Fruit fly (Drosophila melanogaster) whole organism, pupa: ENCODE measurements around the gene CG17242.

Experiments
- CG10348 ChIP-seq: fragments of 200-800 bp; sonication (Bioruptor generic); IDR thresholded peaks from 2 replicates; pipeline ENCODE4 v1.3.6; 2022; ENCODE audit warnings: missing biosample characterization, missing genetic modification characterization
- CG12605 ChIP-seq: fragments of 200-800 bp; sonication (Bioruptor generic); IDR thresholded peaks from 2 replicates; pipeline ENCODE4 v1.3.6; 2022; ENCODE audit warnings: missing biosample characterization, missing genetic modification characterization
- CG13204 ChIP-seq: fragments of 200-800 bp; sonication (Bioruptor generic); optimal IDR thresholded peaks from 2 replicates; lab custom pipeline; 2018; ENCODE audit warnings: missing biosample characterization, mild to moderate bottlenecking, missing genetic modification characterization, moderate library complexity
- CG14655 ChIP-seq: fragments of 200-800 bp; sonication (Bioruptor generic); optimal IDR thresholded peaks from 3 replicates; lab custom pipeline; 2017; ENCODE audit warnings: mild to moderate bottlenecking, missing biosample characterization, missing genetic modification reagents, missing genetic modification characterization
- CG15710 ChIP-seq: fragments of 200-800 bp; sonication (Bioruptor generic); optimal IDR thresholded peaks from 2 replicates; lab custom pipeline; 2018; ENCODE audit warnings: missing biosample characterization, mild to moderate bottlenecking, missing genetic modification characterization, moderate library complexity
- CG17806 ChIP-seq: fragments of 200-800 bp; sonication (Bioruptor generic); optimal IDR thresholded peaks from 2 replicates; lab custom pipeline; 2018; ENCODE audit warnings: missing biosample characterization, mild to moderate bottlenecking, missing genetic modification characterization, moderate library complexity
- CG32121 ChIP-seq: fragments of 200-800 bp; sonication (Bioruptor generic); IDR thresholded peaks from 2 replicates; pipeline ENCODE4 v1.3.6; 2022; ENCODE audit warnings: missing biosample characterization, missing genetic modification characterization
- CG34367 ChIP-seq: fragments of 200-800 bp; sonication (Bioruptor generic); optimal IDR thresholded peaks from 2 replicates; lab custom pipeline; 2018; ENCODE audit warnings: missing biosample characterization, mild to moderate bottlenecking, missing genetic modification characterization
- CG4496 ChIP-seq: fragments of 200-800 bp; sonication (Bioruptor generic); IDR thresholded peaks from 3 replicates; pipeline ENCODE4 v1.3.6; 2022; ENCODE audit warnings: missing biosample characterization, missing genetic modification characterization
- CG8159 ChIP-seq: fragments of 200-800 bp; sonication (Bioruptor generic); optimal IDR thresholded peaks from 3 replicates; lab custom pipeline; 2018; ENCODE audit warnings: missing biosample characterization, mild to moderate bottlenecking, missing genetic modification characterization, moderate library complexity
- CG8301 ChIP-seq: fragments of 200-800 bp; sonication (Bioruptor generic); optimal IDR thresholded peaks from 2 replicates; lab custom pipeline; 2018; ENCODE audit warnings: missing biosample characterization, mild to moderate bottlenecking, missing genetic modification characterization
- CG9948 ChIP-seq: fragments of 200-800 bp; sonication (Bioruptor generic); optimal IDR thresholded peaks from 2 replicates; lab custom pipeline; 2018; ENCODE audit warnings: missing biosample characterization, mild to moderate bottlenecking, missing genetic modification characterization, moderate library complexity
- D1 ChIP-seq: fragments of 200-800 bp; sonication (Bioruptor generic); optimal IDR thresholded peaks from 2 replicates; lab custom pipeline; 2018; ENCODE audit warnings: missing biosample characterization, mild to moderate bottlenecking, missing genetic modification characterization, moderate library complexity
- EcR ChIP-seq: fragments of 200-800 bp; sonication (Bioruptor generic); optimal IDR thresholded peaks from 3 replicates; lab custom pipeline; 2019; ENCODE audit warnings: missing biosample characterization, missing genetic modification characterization, mild to moderate bottlenecking, moderate library complexity, missing genetic modification reagents
- Ets98B ChIP-seq: fragments of 200-800 bp; sonication (Bioruptor generic); IDR thresholded peaks from 2 replicates; pipeline ENCODE4 v1.3.6; 2022; ENCODE audit warnings: missing biosample characterization, missing genetic modification characterization
- Pif1A ChIP-seq: fragments of 200-800 bp; sonication (Bioruptor generic); optimal IDR thresholded peaks from 3 replicates; lab custom pipeline; 2016; ENCODE audit warnings: missing biosample characterization, missing genetic modification characterization
- Pif1B ChIP-seq: fragments of 200-800 bp; sonication (Bioruptor generic); optimal IDR thresholded peaks from 3 replicates; lab custom pipeline; 2016; ENCODE audit warnings: missing biosample characterization, missing genetic modification characterization
- Snoo ChIP-seq: fragments of 200-800 bp; sonication (Bioruptor generic); optimal IDR thresholded peaks from 3 replicates; lab custom pipeline; 2017; ENCODE audit warnings: missing biosample characterization, mild to moderate bottlenecking, missing genetic modification characterization, inconsistent platforms
- fd96Ca ChIP-seq: fragments of 200-800 bp; sonication (Bioruptor generic); IDR thresholded peaks from 3 replicates; pipeline ENCODE4 v1.3.6; 2022; ENCODE audit warnings: missing biosample characterization, missing genetic modification characterization
- gl ChIP-seq: fragments of 200-800 bp; sonication (Bioruptor generic); optimal IDR thresholded peaks from 2 replicates; lab custom pipeline; 2018; ENCODE audit warnings: missing biosample characterization, mild to moderate bottlenecking, missing genetic modification characterization
- rn ChIP-seq: fragments of 200-800 bp; sonication (Bioruptor generic); IDR thresholded peaks from 2 replicates; pipeline ENCODE4 v1.3.6; 2022; ENCODE audit warnings: missing biosample characterization, missing genetic modification characterization

Gene CG17242

dm6 chr2L:2239284-2239683 is 29.7 kb downstream of the CG17242 start, which contains the start of gene Tengl2:
TSS of gene Tengl2 (minus strand) at chr2L:2239384.
- TF ChIP-seq fd96Ca (GFP tag; lab: Robert Waterston, UW) (no peak), CG8301 (no peak), CG9948 (tag; lab: Kevin White, UChicago) (no peak), CG12605 (GFP tag; lab: Robert Waterston, UW) (no peak), D1 (tag; lab: Kevin White, UChicago) (no peak), Snoo (tag; lab: Kevin White, UChicago) (no peak), CG17806 (no peak), EcR (no peak), CG8159 (no peak), Pif1B (no peak), Ets98B (GFP tag; lab: Robert Waterston, UW) (no peak), CG34367 (no peak), Pif1A (GFP tag; lab: Kevin White, UChicago) (no peak), CG14655 (GFP tag; lab: Kevin White, UChicago) (no peak), CG4496 (GFP tag; lab: Robert Waterston, UW) (no peak)

- TF ChIP-seq fd96Ca (GFP tag; lab: Robert Waterston, UW) (no peak), CG10348 (GFP tag; lab: Robert Waterston, UW) (no peak), CG8159 (no peak), CG32121 (GFP tag; lab: Robert Waterston, UW) (no peak), gl (tag; lab: Kevin White, UChicago) (no peak), D1 (tag; lab: Kevin White, UChicago) (no peak), CG12605 (GFP tag; lab: Robert Waterston, UW) (no peak), rn (no peak), CG34367 (no peak), Pif1B (no peak), CG15710 (tag; lab: Kevin White, UChicago) (no peak), CG8301 (no peak), CG17806 (no peak), CG4496 (GFP tag; lab: Robert Waterston, UW) (no peak), Snoo (tag; lab: Kevin White, UChicago) (no peak), Ets98B (GFP tag; lab: Robert Waterston, UW) (no peak), EcR (no peak), CG13204 (GFP tag; lab: Kevin White, UChicago) (no peak), CG9948 (tag; lab: Kevin White, UChicago) (no peak), CG14655 (GFP tag; lab: Kevin White, UChicago) (no peak)
Measured at dm6 chr2L:2238151-2238550, 30.8 kb downstream of the CG17242 start, which contains the start of gene Tengl3. TSS of gene Tengl3 (minus strand) at chr2L:2238251.

DNA sequence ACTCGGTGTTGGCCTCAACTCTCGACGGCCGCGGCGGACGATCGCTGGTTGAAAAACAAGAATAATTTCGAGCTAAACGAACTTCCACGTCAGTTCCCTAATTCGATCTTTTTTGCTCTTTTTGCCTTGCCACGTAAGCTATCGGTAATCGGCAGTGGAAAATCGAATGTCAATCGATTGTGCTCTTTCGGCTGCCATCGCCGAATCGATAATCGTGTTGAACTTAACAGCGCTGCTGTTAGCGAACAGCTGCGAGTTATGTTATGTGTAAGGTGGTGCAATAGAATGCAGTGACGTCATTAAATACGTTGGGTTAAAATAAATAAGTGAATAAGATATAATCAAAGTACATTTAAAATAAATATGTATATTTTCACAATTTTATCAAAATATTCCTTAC is 32.2 kb downstream of the CG17242 start, which contains the start of gene Sec24CD:
Gene Sec24CD (minus strand): TSS at position 123 of the 400 bp plus-strand sequence.
- TF ChIP-seq Ets98B (GFP tag; lab: Robert Waterston, UW) (no peak; the same call in 1 of the 2 replicates), EcR (peak; percentile 36), CG14655 (GFP tag; lab: Kevin White, UChicago) (no peak), CG10348 (GFP tag; lab: Robert Waterston, UW) (no peak)

dm6 chr2L:2228179-2228849 is 40.6 kb downstream of the CG17242 start:
- no peak for TF ChIP-seq Snoo (tag; lab: Kevin White, UChicago)
- TF ChIP-seq fd96Ca (GFP tag; lab: Robert Waterston, UW): 0 out of 3 replicates have a peak, but pooled peaks have one; percentile 33
- peak; percentile 42 for TF ChIP-seq Ets98B (GFP tag; lab: Robert Waterston, UW)
- TF ChIP-seq CG9948 (tag; lab: Kevin White, UChicago): no peak

DNA sequence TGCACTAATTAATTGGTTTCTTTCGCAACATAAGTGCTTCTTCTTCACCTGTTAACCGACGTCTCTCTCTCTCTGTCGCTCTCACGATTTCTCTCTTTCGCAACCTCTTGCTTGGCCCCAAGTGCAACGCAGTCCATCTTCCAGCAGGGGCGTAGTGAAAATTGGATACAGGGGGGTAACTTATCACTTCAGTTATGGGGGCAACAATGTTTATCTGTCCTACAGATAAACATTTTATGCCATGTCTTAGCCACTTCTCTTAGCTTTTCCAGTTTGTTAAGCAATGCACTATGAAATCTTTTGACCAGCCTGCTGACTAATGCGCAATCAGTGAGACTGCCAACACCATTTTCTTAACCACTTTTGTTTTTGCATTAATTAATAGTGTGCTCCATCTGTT is 41.6 kb downstream of the CG17242 start:
- peak; percentile 83 for TF ChIP-seq Ets98B (GFP tag; lab: Robert Waterston, UW)
- no peak for TF ChIP-seq CG13204 (GFP tag; lab: Kevin White, UChicago)
- peak; percentile 68 for TF ChIP-seq CG15710 (tag; lab: Kevin White, UChicago)
- peak; percentile 86 for TF ChIP-seq fd96Ca (GFP tag; lab: Robert Waterston, UW)
- TF ChIP-seq gl (tag; lab: Kevin White, UChicago): no peak
- peak; percentile 54; the same call in 1 of the 2 replicates for TF ChIP-seq CG10348 (GFP tag; lab: Robert Waterston, UW)
- TF ChIP-seq Pif1B: peak; percentile 76
- peak; percentile 69 for TF ChIP-seq CG8301
- TF ChIP-seq CG32121 (GFP tag; lab: Robert Waterston, UW): peak; percentile 82
- peak; percentile 84 for TF ChIP-seq CG12605 (GFP tag; lab: Robert Waterston, UW)
- no peak for TF ChIP-seq D1 (tag; lab: Kevin White, UChicago)
- no peak for TF ChIP-seq EcR
- peak; percentile 72 for TF ChIP-seq CG17806
- TF ChIP-seq CG9948 (tag; lab: Kevin White, UChicago): peak; percentile 59
- TF ChIP-seq CG14655 (GFP tag; lab: Kevin White, UChicago): peak; percentile 76
- TF ChIP-seq CG34367: peak; percentile 60
- TF ChIP-seq CG8159: peak; percentile 62
- peak; percentile 85 for TF ChIP-seq Pif1A (GFP tag; lab: Kevin White, UChicago)
- TF ChIP-seq CG4496 (GFP tag; lab: Robert Waterston, UW): peak; percentile 87
- TF ChIP-seq rn: no peak
- TF ChIP-seq Snoo (tag; lab: Kevin White, UChicago): peak; percentile 74
